Worm (Caenorhabditis elegans): ENCODE results near the gene C35A11.4.

- no peak for TF ChIP-seq snpc-4 (GFP tag; optimal IDR thresholded peaks at IDR 0.05)
- no peak for TF ChIP-seq snpc-4 (tag; optimal IDR thresholded peaks at IDR 0.05)
- no peak for TF ChIP-seq egl-44 (GFP tag; IDR thresholded peaks at IDR 0.05)
- no peak for TF ChIP-seq ceh-40 (GFP tag; IDR thresholded peaks at IDR 0.05)
- no peak for TF ChIP-seq him-1 (tag; optimal IDR thresholded peaks at IDR 0.05)
- TF ChIP-seq lir-1 (GFP tag; conservative IDR thresholded peaks at IDR 0.05), result no peak
- TF ChIP-seq lsy-27 (tag; optimal IDR thresholded peaks at IDR 0.05; ENCODE audit: borderline replicate concordance, insufficient read depth), result no peak
- TF ChIP-seq snpc-3.4 (tag; optimal IDR thresholded peaks at IDR 0.05), result no peak
- TF ChIP-seq dpff-1 (tag; optimal IDR thresholded peaks at IDR 0.05), result no peak
- TF ChIP-seq unc-62 (GFP tag; optimal IDR thresholded peaks at IDR 0.05), result no peak
- TF ChIP-seq nhr-120 (GFP tag; IDR thresholded peaks at IDR 0.05), result no peak
- TF ChIP-seq nfya-1 (tag; optimal IDR thresholded peaks at IDR 0.05; ENCODE audit: borderline replicate concordance, insufficient read depth), result no peak
- no peak for TF ChIP-seq rec-8 (tag; optimal IDR thresholded peaks at IDR 0.05)
Observed at ce11 chrV:5427860-5428259, 34.9 kb upstream of the C35A11.4 start, which contains the start of gene rhr-1.
